Worm (Caenorhabditis elegans) whole organism, L3 larva: ENCODE data around the gene elo-8.

ENCODE experiments used
- ama-1 ChIP-seq: fragments of 150-350 bp; optimal IDR thresholded peaks from 2 replicates; lab custom pipeline; 2018
- ceh-82 ChIP-seq: fragments of 150-350 bp; optimal IDR thresholded peaks from 2 replicates; lab custom pipeline; 2014; ENCODE audit warnings: missing biosample characterization, missing genetic modification characterization
- mdl-1 ChIP-seq: fragments of 150-350 bp; optimal IDR thresholded peaks from 2 replicates; lab custom pipeline; 2014; ENCODE audit warnings: missing biosample characterization, missing genetic modification characterization
- unc-39 ChIP-seq: sonication (generic microtip); optimal IDR thresholded peaks from 4 replicates; lab custom pipeline; 2017; ENCODE audit warnings: missing biosample characterization, missing genetic modification characterization

DNA sequence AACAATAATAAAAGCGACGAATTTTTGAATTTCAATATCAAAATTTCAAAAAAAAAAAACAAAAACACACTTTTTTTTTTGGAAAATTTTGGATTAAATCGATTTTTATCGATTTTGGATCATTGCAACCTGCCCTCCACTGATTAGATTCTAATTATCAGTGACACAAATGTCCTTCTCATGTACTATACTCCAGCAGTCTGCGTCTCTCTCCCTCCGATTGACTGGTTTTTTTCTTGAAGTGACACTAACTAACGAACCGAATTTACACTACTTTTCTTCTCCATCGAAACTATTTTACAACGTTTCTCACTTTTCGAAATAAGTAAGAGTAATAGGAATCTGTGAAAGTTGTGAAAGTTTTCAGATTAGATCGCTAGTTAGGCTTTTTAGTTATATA is 8.9 kb upstream of the elo-8 start:
- no peak for TF ChIP-seq ceh-82 (tag; lab: Kevin White, UChicago)
- no peak for TF ChIP-seq mdl-1
- TF ChIP-seq ama-1, result no peak
- TF ChIP-seq unc-39, result no peak
